Fruit fly (Drosophila melanogaster) whole organism, embryonic: ENCODE measurements around the gene CG32568.
A peak's percentile ranks its signal among the peaks of the same experiment; 100 is the strongest.

Experiments used
- Antp ChIP-seq: fragments of 200-800 bp; sonication (Bioruptor generic); optimal IDR thresholded peaks from 3 replicates; lab custom pipeline; 2016; ENCODE audit warnings: missing biosample characterization, missing genetic modification characterization
- Atf-2 ChIP-seq: fragments of 200-800 bp; sonication (Bioruptor generic); optimal IDR thresholded peaks from 2 replicates; lab custom pipeline; 2016; ENCODE audit warnings: missing biosample characterization, missing genetic modification characterization
- CG1024 ChIP-seq: fragments of 200-800 bp; sonication (Bioruptor generic); IDR thresholded peaks from 2 replicates; pipeline ENCODE4 v1.3.6; 2022; ENCODE audit warnings: missing biosample characterization, missing genetic modification characterization
- CG11456 ChIP-seq: fragments of 200-800 bp; sonication (Bioruptor generic); IDR thresholded peaks from 3 replicates; pipeline ENCODE4 v1.3.6; 2022; ENCODE audit warnings: missing biosample characterization, missing genetic modification characterization
- CG11560 ChIP-seq: fragments of 200-800 bp; sonication (Bioruptor generic); IDR thresholded peaks from 3 replicates; pipeline ENCODE4 v1.3.6; 2022; ENCODE audit warnings: missing biosample characterization, missing genetic modification characterization
- CG11723 ChIP-seq: fragments of 200-800 bp; sonication (Bioruptor generic); optimal IDR thresholded peaks from 2 replicates; lab custom pipeline; 2017; ENCODE audit warnings: missing biosample characterization, mild to moderate bottlenecking, missing genetic modification characterization
- CG15073 ChIP-seq: fragments of 200-800 bp; sonication (Bioruptor generic); optimal IDR thresholded peaks from 2 replicates; lab custom pipeline; 2016; ENCODE audit warnings: missing biosample characterization, missing genetic modification characterization
- CG16779 ChIP-seq: fragments of 200-800 bp; sonication (Bioruptor generic); IDR thresholded peaks from 2 replicates; pipeline ENCODE4 v1.3.6; 2022; ENCODE audit warnings: missing biosample characterization, missing genetic modification characterization
- CG18262 ChIP-seq: fragments of 200-800 bp; optimal IDR thresholded peaks from 3 replicates; lab custom pipeline; 2019; ENCODE audit warnings: missing biosample characterization, mild to moderate bottlenecking, missing genetic modification characterization, moderate library complexity
- CG18599 ChIP-seq: fragments of 200-800 bp; sonication (Bioruptor generic); optimal IDR thresholded peaks from 3 replicates; lab custom pipeline; 2017; ENCODE audit warnings: missing biosample characterization, missing genetic modification characterization, mild to moderate bottlenecking, moderate library complexity, missing genetic modification reagents
- CG3163 ChIP-seq: fragments of 200-800 bp; sonication (Bioruptor generic); optimal IDR thresholded peaks from 3 replicates; lab custom pipeline; 2016; ENCODE audit warnings: missing biosample characterization, missing genetic modification characterization
- CG32532 ChIP-seq: fragments of 200-800 bp; sonication (Bioruptor generic); IDR thresholded peaks from 2 replicates; pipeline ENCODE4 v1.3.6; 2022; ENCODE audit warnings: missing biosample characterization, missing genetic modification characterization
- CG7839 ChIP-seq: fragments of 200-800 bp; sonication (Bioruptor generic); optimal IDR thresholded peaks from 3 replicates; lab custom pipeline; 2018; ENCODE audit warnings: missing biosample characterization, mild to moderate bottlenecking, missing genetic modification characterization, moderate library complexity
- CG7963 ChIP-seq: fragments of 200-800 bp; sonication (Bioruptor generic); IDR thresholded peaks from 3 replicates; pipeline ENCODE4 v1.3.6; 2022; ENCODE audit warnings: missing biosample characterization, missing genetic modification characterization; ENCODE audit not compliant: partially characterized antibody
- CG8281 ChIP-seq: fragments of 200-800 bp; sonication (Bioruptor generic); optimal IDR thresholded peaks from 2 replicates; lab custom pipeline; 2018; ENCODE audit warnings: missing biosample characterization, mild to moderate bottlenecking, missing genetic modification characterization, moderate library complexity
- CG8944 ChIP-seq: fragments of 200-800 bp; sonication (Bioruptor generic); optimal IDR thresholded peaks from 3 replicates; lab custom pipeline; 2016; ENCODE audit warnings: missing biosample characterization, missing genetic modification characterization
- Chrac-16 ChIP-seq: fragments of 200-800 bp; sonication (Bioruptor generic); optimal IDR thresholded peaks from 3 replicates; lab custom pipeline; 2016; ENCODE audit warnings: missing biosample characterization, missing genetic modification characterization
- Dad ChIP-seq: fragments of 200-800 bp; sonication (Bioruptor generic); optimal IDR thresholded peaks from 3 replicates; lab custom pipeline; 2016; ENCODE audit warnings: missing biosample characterization, missing genetic modification characterization
- Kr ChIP-seq: fragments of 200-800 bp; sonication (Bioruptor generic); optimal IDR thresholded peaks from 2 replicates; lab custom pipeline; 2017; ENCODE audit warnings: missing biosample characterization, mild to moderate bottlenecking, missing genetic modification characterization
- MBD-R2 ChIP-seq: fragments of 200-800 bp; sonication (Bioruptor generic); IDR thresholded peaks from 2 replicates; pipeline ENCODE4 v1.3.6; 2022; ENCODE audit warnings: missing biosample characterization, missing genetic modification characterization
- MTF-1 ChIP-seq: fragments of 200-800 bp; sonication (Bioruptor generic); optimal IDR thresholded peaks from 2 replicates; lab custom pipeline; 2018; ENCODE audit warnings: missing biosample characterization, mild to moderate bottlenecking, missing genetic modification characterization, borderline replicate concordance
- Myb ChIP-seq: fragments of 200-800 bp; sonication (Bioruptor generic); optimal IDR thresholded peaks from 2 replicates; lab custom pipeline; 2016; ENCODE audit warnings: missing biosample characterization, missing genetic modification characterization
- Rfx ChIP-seq: fragments of 200-800 bp; sonication (Bioruptor generic); IDR thresholded peaks from 2 replicates; pipeline ENCODE4 v1.3.6; 2022; ENCODE audit warnings: missing biosample characterization, missing genetic modification characterization
- Taf1 ChIP-seq: fragments of 200-800 bp; sonication (Bioruptor generic); IDR thresholded peaks from 2 replicates; pipeline ENCODE4 v1.3.6; 2022; ENCODE audit warnings: missing biosample characterization, missing genetic modification characterization
- Usf ChIP-seq: fragments of 200-800 bp; sonication (Bioruptor generic); optimal IDR thresholded peaks from 2 replicates; lab custom pipeline; 2017; ENCODE audit warnings: missing genotype, missing biosample characterization, missing genetic modification characterization
- bbx ChIP-seq: fragments of 200-800 bp; sonication (Bioruptor generic); IDR thresholded peaks from 2 replicates; pipeline ENCODE4 v1.3.6; 2022; ENCODE audit warnings: missing biosample characterization, missing genetic modification characterization; ENCODE audit not compliant: partially characterized antibody
- btn ChIP-seq: fragments of 200-800 bp; sonication (Bioruptor generic); optimal IDR thresholded peaks from 2 replicates; lab custom pipeline; 2016; ENCODE audit warnings: missing biosample characterization, missing genetic modification characterization
- chm ChIP-seq: fragments of 200-800 bp; sonication (Bioruptor generic); IDR thresholded peaks from 2 replicates; pipeline ENCODE4 v1.3.6; 2022; ENCODE audit warnings: missing biosample characterization, missing genetic modification characterization
- ci ChIP-seq: fragments of 200-800 bp; sonication (Bioruptor generic); IDR thresholded peaks from 3 replicates; pipeline ENCODE4 v1.3.6; 2022; ENCODE audit warnings: missing biosample characterization, missing genetic modification characterization
- crp ChIP-seq, 2 experiments: fragments of 200-800 bp; sonication (Bioruptor generic); optimal IDR thresholded peaks; 2 replicates in 1 of 2; 3 replicates in 1 of 2; lab custom pipeline; 2017; ENCODE audit warnings: missing biosample characterization in 2 of 2, missing genetic modification characterization in 2 of 2, mild to moderate bottlenecking in 1 of 2, moderate library complexity in 1 of 2
- dm ChIP-seq: fragments of 200-800 bp; sonication (Bioruptor generic); optimal IDR thresholded peaks from 3 replicates; lab custom pipeline; 2016; ENCODE audit warnings: missing biosample characterization, missing genetic modification characterization
- gcm ChIP-seq: fragments of 200-800 bp; sonication (Bioruptor generic); optimal IDR thresholded peaks from 2 replicates; lab custom pipeline; 2019; ENCODE audit warnings: missing biosample characterization, mild to moderate bottlenecking, missing genetic modification characterization, moderate library complexity
- her ChIP-seq: fragments of 200-800 bp; sonication (Bioruptor generic); optimal IDR thresholded peaks from 2 replicates; lab custom pipeline; 2016; ENCODE audit warnings: missing biosample characterization, missing genetic modification characterization
- klu ChIP-seq: fragments of 200-800 bp; sonication (Bioruptor generic); IDR thresholded peaks from 2 replicates; pipeline ENCODE4 v1.3.6; 2022; ENCODE audit warnings: missing biosample characterization, missing genetic modification characterization
- lab ChIP-seq: fragments of 200-800 bp; sonication (Bioruptor generic); optimal IDR thresholded peaks from 3 replicates; lab custom pipeline; 2017; ENCODE audit warnings: missing biosample characterization, missing genetic modification characterization, mild to moderate bottlenecking, moderate library complexity, missing genetic modification reagents
- nerfin-1 ChIP-seq: fragments of 200-800 bp; sonication (Bioruptor generic); optimal IDR thresholded peaks from 3 replicates; lab custom pipeline; 2019; ENCODE audit warnings: missing biosample characterization, mild to moderate bottlenecking, missing genetic modification characterization, moderate library complexity
- nerfin-2 ChIP-seq: fragments of 200-800 bp; sonication (Bioruptor generic); IDR thresholded peaks from 2 replicates; pipeline ENCODE4 v1.3.6; 2022; ENCODE audit warnings: missing biosample characterization, missing genetic modification characterization; ENCODE audit not compliant: partially characterized antibody
- nom ChIP-seq: fragments of 200-800 bp; sonication (Bioruptor generic); optimal IDR thresholded peaks from 2 replicates; lab custom pipeline; 2017; ENCODE audit warnings: missing biosample characterization, missing genetic modification characterization, mild to moderate bottlenecking, moderate library complexity, missing genetic modification reagents
- pan ChIP-seq, 4 experiments: fragments of >200 bp in 3 of 4; fragments of 200-800 bp in 1 of 4; sonication (Bioruptor generic) in 1 of 4; optimal IDR thresholded peaks in 3 of 4; IDR thresholded peaks in 1 of 4; 2 replicates each; pipeline versions ENCODE4 v1.3.6 to Lab custom; 2017 to 2022; ENCODE audit warnings: missing biosample characterization in 2 of 4, missing genetic modification characterization in 2 of 4, mixed read lengths in 1 of 4
- pita ChIP-seq: fragments of 200-800 bp; sonication (Bioruptor generic); optimal IDR thresholded peaks from 2 replicates; lab custom pipeline; 2017; ENCODE audit warnings: missing biosample characterization, mild to moderate bottlenecking, missing genetic modification characterization
- run ChIP-seq: fragments of 200-800 bp; sonication (Bioruptor generic); optimal IDR thresholded peaks from 3 replicates; lab custom pipeline; 2018; ENCODE audit warnings: missing biosample characterization, mild to moderate bottlenecking, missing genetic modification characterization
- sens-2 ChIP-seq: fragments of 200-800 bp; sonication (Bioruptor generic); IDR thresholded peaks from 2 replicates; pipeline ENCODE4 v1.3.6; 2022; ENCODE audit warnings: missing biosample characterization, missing genetic modification characterization
- slbo ChIP-seq: fragments of 200-800 bp; sonication (Bioruptor generic); IDR thresholded peaks from 2 replicates; pipeline ENCODE4 v1.3.6; 2022; ENCODE audit warnings: missing biosample characterization, missing genetic modification characterization
- tin ChIP-seq: fragments of 200-800 bp; sonication (Bioruptor generic); optimal IDR thresholded peaks from 3 replicates; lab custom pipeline; 2016; ENCODE audit warnings: missing biosample characterization, missing genetic modification characterization
- tll ChIP-seq, 2 experiments: fragments of 200-800 bp in 1 of 2; fragments of >200 bp in 1 of 2; sonication (Bioruptor generic) in 1 of 2; optimal IDR thresholded peaks; 2 replicates each; lab custom pipeline; 2017 to 2019; ENCODE audit warnings: missing biosample characterization in 2 of 2, missing genetic modification characterization in 2 of 2, mild to moderate bottlenecking in 1 of 2, moderate library complexity in 1 of 2
- tna ChIP-seq: fragments of 200-800 bp; sonication (Bioruptor generic); IDR thresholded peaks from 2 replicates; pipeline ENCODE4 v1.3.6; 2022; ENCODE audit warnings: missing biosample characterization, missing genetic modification characterization; ENCODE audit not compliant: partially characterized antibody
- ttk ChIP-seq: fragments of 200-800 bp; sonication (Bioruptor generic); IDR thresholded peaks from 2 replicates; pipeline ENCODE4 v2.1.2; 2022; ENCODE audit warnings: missing biosample characterization, missing genetic modification characterization

CG32568 gene

dm6 chrX:16723203-16724173, 17.2 kb upstream of the CG32568 start (continued):
- TF ChIP-seq CG3163 (GFP tag; lab: Kevin White, UChicago): no peak
- peak; percentile 80 for TF ChIP-seq ci
- TF ChIP-seq lab: peak; percentile 78
- TF ChIP-seq nerfin-2 (GFP tag; lab: Robert Waterston, UW): no peak
- peak; percentile 80 for TF ChIP-seq run (tag; lab: Kevin White, UChicago)
- no peak for TF ChIP-seq CG7963 (GFP tag; lab: Robert Waterston, UW)
- peak; percentile 49 for TF ChIP-seq Usf (GFP tag; lab: Kevin White, UChicago)
- no peak for TF ChIP-seq tll (GFP tag; optimal IDR thresholded peaks at IDR 0.05; lab: Kevin White, UChicago)
- TF ChIP-seq Chrac-16 (GFP tag; lab: Kevin White, UChicago): peak; percentile 49
- TF ChIP-seq nerfin-1 (tag; lab: Kevin White, UChicago): peak; percentile 1
- TF ChIP-seq Rfx (GFP tag; lab: Robert Waterston, UW): peak; percentile 75
- TF ChIP-seq CG11560 (tag; lab: Robert Waterston, UW): no peak
- no peak for TF ChIP-seq bbx
- peak; percentile 60 for TF ChIP-seq ttk
- TF ChIP-seq chm (GFP tag; lab: Robert Waterston, UW): no peak
- TF ChIP-seq slbo (GFP tag; lab: Robert Waterston, UW): peak; percentile 73
- no peak for TF ChIP-seq her (GFP tag; lab: Kevin White, UChicago)
- TF ChIP-seq Kr (GFP tag; lab: Kevin White, UChicago): no peak
- TF ChIP-seq gcm: peak; percentile 71
- peak; percentile 80 for TF ChIP-seq CG32532 (GFP tag; lab: Robert Waterston, UW)
- TF ChIP-seq CG1024: 0 out of 2 replicates have a peak, but pooled peaks have one; percentile 10
- TF ChIP-seq Myb: peak; percentile 23
- peak; percentile 73 for TF ChIP-seq CG18262 (tag; lab: Kevin White, UChicago)
- peak; percentile 52 for TF ChIP-seq CG11723
- TF ChIP-seq pan (optimal IDR thresholded peaks at IDR 0.05; lab: Kevin White, UChicago): no peak
- peak in 1 of 2 experiments; percentile 53 for TF ChIP-seq pan (GFP tag; optimal IDR thresholded peaks at IDR 0.05 in 1 of 2, IDR thresholded peaks at IDR 0.05 in 1 of 2)
- TF ChIP-seq crp (GFP tag; optimal IDR thresholded peaks at IDR 0.05; lab: Kevin White, UChicago): peak in 1 of 2 experiments; percentile 63
- TF ChIP-seq nom (GFP tag; lab: Kevin White, UChicago): peak; percentile 90
- peak; percentile 59 for TF ChIP-seq Atf-2 (GFP tag; lab: Kevin White, UChicago)
- TF ChIP-seq sens-2 (GFP tag; lab: Robert Waterston, UW): no peak
- TF ChIP-seq btn (GFP tag; lab: Kevin White, UChicago): no peak
- TF ChIP-seq Taf1 (GFP tag; lab: Robert Waterston, UW): peak; percentile 30; the same call in 1 of the 2 replicates
- peak; percentile 32 for TF ChIP-seq CG8944
- no peak for TF ChIP-seq CG16779 (GFP tag; lab: Robert Waterston, UW)
- no peak for TF ChIP-seq MTF-1 (GFP tag; lab: Kevin White, UChicago)
- TF ChIP-seq CG15073 (GFP tag; lab: Kevin White, UChicago): no peak
- TF ChIP-seq CG8281: peak; percentile 57
- no peak for TF ChIP-seq Dad
- TF ChIP-seq pita: no peak
- peak; percentile 15; the same call in 1 of the 2 replicates for TF ChIP-seq MBD-R2 (GFP tag; lab: Robert Waterston, UW)
- peak; percentile 27 for TF ChIP-seq tin (GFP tag; lab: Kevin White, UChicago)
- no peak for TF ChIP-seq dm (GFP tag; lab: Kevin White, UChicago)
- TF ChIP-seq klu (GFP tag; lab: Robert Waterston, UW): peak; percentile 41; the same call in 1 of the 2 replicates
- peak; percentile 53; the same call in 2 of the 3 replicates for TF ChIP-seq CG11456 (GFP tag; lab: Robert Waterston, UW)
- peak; percentile 73 for TF ChIP-seq CG7839 (tag; lab: Kevin White, UChicago)
- peak; percentile 75 for TF ChIP-seq CG18599 (GFP tag; lab: Kevin White, UChicago)
- no peak for TF ChIP-seq tna (GFP tag; lab: Robert Waterston, UW)
- peak; percentile 4 for TF ChIP-seq Antp (GFP tag; lab: Kevin White, UChicago)
